Worm (Caenorhabditis elegans) whole organism, early embryonic: ENCODE data around the gene W07G1.7.

Source experiments
- ceh-13 ChIP-seq: fragments of 200-800 bp; sonication (Bioruptor generic); optimal IDR thresholded peaks from 2 replicates; lab custom pipeline; 2018; ENCODE audit warnings: mild to moderate bottlenecking, missing genetic modification characterization, missing compliant biosample characterization
- ets-7 ChIP-seq: sonication (generic microtip); optimal IDR thresholded peaks from 2 replicates; lab custom pipeline; 2016; ENCODE audit warnings: missing genotype, missing genetic modification characterization, missing compliant biosample characterization
- tra-4 ChIP-seq: sonication (generic microtip); optimal IDR thresholded peaks from 2 replicates; lab custom pipeline; 2017; ENCODE audit warnings: missing genetic modification characterization, missing compliant biosample characterization

ce11 chrII:14010656-14011376 is 44.7 kb upstream of the W07G1.7 start, which contains the start of gene F01D5.8:
- TF ChIP-seq ets-7 (tag; lab: Kevin White, UChicago), result no peak
- TF ChIP-seq tra-4 (tag; lab: Kevin White, UChicago), result no peak
- no peak for TF ChIP-seq ceh-13 (GFP tag; lab: Kevin White, UChicago)
